Worm (Caenorhabditis elegans): ENCODE measurements around the gene T04C12.33.

DNA sequence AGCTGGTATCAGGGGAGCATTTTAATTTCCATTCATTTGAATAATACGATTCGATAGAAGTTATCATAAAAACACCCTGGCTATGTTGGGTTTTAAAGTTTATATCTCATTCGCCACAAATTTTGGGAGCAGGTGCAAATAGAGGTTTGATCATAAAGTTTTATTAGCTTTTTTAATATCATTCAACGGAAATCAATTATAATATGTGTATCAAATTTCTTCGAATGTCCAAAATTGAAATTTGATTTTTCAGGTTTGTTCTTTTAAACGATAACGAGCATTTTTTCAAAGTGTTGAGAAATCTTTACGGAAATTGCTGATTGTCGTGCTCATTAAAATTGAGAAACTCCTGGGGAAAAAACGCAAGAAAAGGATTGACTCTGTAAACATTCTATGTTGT, 3.3 kb upstream of the T04C12.33 start, which contains the start of gene srh-74:
- TF ChIP-seq nhr-23 (tag; optimal IDR thresholded peaks at IDR 0.05) (no peak), mdl-1 (tag; optimal IDR thresholded peaks at IDR 0.05) (no peak), zag-1 (tag; optimal IDR thresholded peaks at IDR 0.05) (no peak)

All from whole organism, L2 larva.